Fruit fly (Drosophila melanogaster): ENCODE results near the gene CG32376.

The CG32376 gene

DNA sequence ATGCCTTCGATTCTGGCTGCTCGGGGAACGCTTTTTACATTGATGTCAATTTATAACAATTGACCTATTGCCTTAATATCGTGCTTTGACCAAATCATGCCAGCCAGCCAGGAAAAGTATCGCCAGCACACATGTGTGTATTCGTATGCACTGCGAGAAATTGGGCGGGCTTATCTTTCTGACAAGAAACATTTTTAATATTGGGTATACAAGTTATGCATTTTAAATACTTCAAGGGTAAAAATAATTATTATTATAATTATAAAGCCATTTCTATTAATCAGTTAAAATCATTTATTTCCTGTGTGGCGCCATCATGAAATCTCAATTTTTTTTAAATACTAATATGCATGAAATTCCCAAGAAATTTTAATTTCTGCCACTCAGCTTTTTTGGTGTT is 20.4 kb downstream of the CG32376 start (continued):
- peak; percentile 32 for TF ChIP-seq CG1602 (GFP tag; optimal IDR thresholded peaks at IDR 0.05)
- TF ChIP-seq CG6683 (GFP tag; optimal IDR thresholded peaks at IDR 0.05), result no peak
- no peak for TF ChIP-seq rib (GFP tag; IDR thresholded peaks at IDR 0.05)
- peak; percentile 39; the same call in 1 of the 2 replicates for TF ChIP-seq Awh (GFP tag; IDR thresholded peaks at IDR 0.05)
- TF ChIP-seq mirr (GFP tag; optimal IDR thresholded peaks at IDR 0.05), result no peak
- TF ChIP-seq sr (GFP tag; IDR thresholded peaks at IDR 0.05), result no peak
- no peak for TF ChIP-seq CG6854 (GFP tag; optimal IDR thresholded peaks at IDR 0.05)
- TF ChIP-seq cwo (GFP tag; optimal IDR thresholded peaks at IDR 0.05), result no peak
- TF ChIP-seq CG31388 (GFP tag; optimal IDR thresholded peaks at IDR 0.05), result no peak
- 0 out of 3 replicates have a peak, but pooled peaks have one; percentile 35 for TF ChIP-seq CG34422 (GFP tag; IDR thresholded peaks at IDR 0.05)
- no peak for TF ChIP-seq Fer1 (GFP tag; optimal IDR thresholded peaks at IDR 0.05)
- TF ChIP-seq B-H1 (GFP tag; IDR thresholded peaks at IDR 0.05), result peak; percentile 18; the same call in 1 of the 3 replicates
- TF ChIP-seq Asciz (GFP tag; optimal IDR thresholded peaks at IDR 0.05), result peak; percentile 8
- TF ChIP-seq CG30403 (GFP tag; optimal IDR thresholded peaks at IDR 0.05), result peak; percentile 22
- TF ChIP-seq Dp (GFP tag; optimal IDR thresholded peaks at IDR 0.05), result no peak
- no peak for TF ChIP-seq CG3995 (GFP tag; optimal IDR thresholded peaks at IDR 0.05)
- TF ChIP-seq stc (GFP tag; IDR thresholded peaks at IDR 0.05), result no peak
- no peak for TF ChIP-seq lilli (GFP tag; optimal IDR thresholded peaks at IDR 0.05)
- no peak for TF ChIP-seq wor (GFP tag; IDR thresholded peaks at IDR 0.05)
- peak; percentile 25 for TF ChIP-seq az2 (GFP tag; optimal IDR thresholded peaks at IDR 0.05)
- TF ChIP-seq CG12155 (GFP tag; optimal IDR thresholded peaks at IDR 0.05), result peak; percentile 7
- no peak for TF ChIP-seq tup (GFP tag; optimal IDR thresholded peaks at IDR 0.05)
- TF ChIP-seq sob (GFP tag; IDR thresholded peaks at IDR 0.05), result no peak
- TF ChIP-seq odd (GFP tag; optimal IDR thresholded peaks at IDR 0.05), result no peak
- TF ChIP-seq ab (GFP tag; optimal IDR thresholded peaks at IDR 0.05), result no peak
- TF ChIP-seq CG3726 (GFP tag; IDR thresholded peaks at IDR 0.05), result no peak
- TF ChIP-seq abd-A (tag; optimal IDR thresholded peaks at IDR 0.05), result no peak
- TF ChIP-seq CG7271 (tag; optimal IDR thresholded peaks at IDR 0.05), result no peak
- TF ChIP-seq CG10321 (GFP tag; IDR thresholded peaks at IDR 0.05), result no peak
- no peak for TF ChIP-seq CG13123 (GFP tag; optimal IDR thresholded peaks at IDR 0.05)
- TF ChIP-seq Rfx (GFP tag; IDR thresholded peaks at IDR 0.05), result peak; percentile 40; the same call in 1 of the 2 replicates
- no peak for TF ChIP-seq NFAT (GFP tag; IDR thresholded peaks at IDR 0.05)
- no peak for TF ChIP-seq Nf-YC (tag; optimal IDR thresholded peaks at IDR 0.05)
- TF ChIP-seq pfk (GFP tag; optimal IDR thresholded peaks at IDR 0.05), result no peak
- TF ChIP-seq CG12744 (GFP tag; optimal IDR thresholded peaks at IDR 0.05), result no peak
- no peak; the same call in 1 of the 2 replicates for TF ChIP-seq Atf6 (GFP tag; IDR thresholded peaks at IDR 0.05)
- TF ChIP-seq sc (optimal IDR thresholded peaks at IDR 0.05), result no peak
- peak; percentile 39 for TF ChIP-seq sc (GFP tag; optimal IDR thresholded peaks at IDR 0.05)
- no peak for TF ChIP-seq btn (GFP tag; optimal IDR thresholded peaks at IDR 0.05)
- TF ChIP-seq org-1 (GFP tag; optimal IDR thresholded peaks at IDR 0.05), result no peak
- no peak for TF ChIP-seq h (optimal IDR thresholded peaks at IDR 0.05)
- TF ChIP-seq CG13296 (GFP tag; optimal IDR thresholded peaks at IDR 0.05), result no peak
- no peak for TF ChIP-seq CG4854 (GFP tag; optimal IDR thresholded peaks at IDR 0.05)
- TF ChIP-seq row (GFP tag; IDR thresholded peaks at IDR 0.05), result peak; percentile 50; the same call in 2 of the 3 replicates
- peak; percentile 31 for TF ChIP-seq CG30431 (GFP tag; optimal IDR thresholded peaks at IDR 0.05)
- TF ChIP-seq nom (GFP tag; optimal IDR thresholded peaks at IDR 0.05), result no peak
- TF ChIP-seq CG1529 (GFP tag; optimal IDR thresholded peaks at IDR 0.05), result peak; percentile 2
- no peak for TF ChIP-seq HLH54F (GFP tag; optimal IDR thresholded peaks at IDR 0.05)
- TF ChIP-seq CG1603 (tag; optimal IDR thresholded peaks at IDR 0.05), result no peak
- no peak for TF ChIP-seq CG12299 (tag; optimal IDR thresholded peaks at IDR 0.05)
- peak; percentile 33 for TF ChIP-seq trem (tag; optimal IDR thresholded peaks at IDR 0.05)
- TF ChIP-seq psq (GFP tag; optimal IDR thresholded peaks at IDR 0.05), result no peak
- peak; percentile 47 for TF ChIP-seq grau (tag; optimal IDR thresholded peaks at IDR 0.05)
